Fruit fly (Drosophila melanogaster) whole organism, embryonic: Measurements from ENCODE around the gene CG11294.
A peak's percentile ranks its signal among the peaks of the same experiment; 100 is the strongest.

ENCODE experiments used
- B-H2 ChIP-seq: fragments of 200-800 bp; sonication (Bioruptor generic); optimal IDR thresholded peaks from 2 replicates; lab custom pipeline; 2018; ENCODE audit warnings: missing biosample characterization, mild to moderate bottlenecking, missing genetic modification characterization
- Bgb ChIP-seq: fragments of 200-800 bp; sonication (Bioruptor generic); IDR thresholded peaks from 2 replicates; pipeline ENCODE4 v1.3.6; 2022; ENCODE audit warnings: missing biosample characterization, missing genetic modification characterization; ENCODE audit not compliant: partially characterized antibody
- Blimp-1 ChIP-seq: fragments of 200-800 bp; sonication (Bioruptor generic); optimal IDR thresholded peaks from 3 replicates; lab custom pipeline; 2018; ENCODE audit warnings: missing biosample characterization, missing genetic modification characterization, mild to moderate bottlenecking, moderate library complexity, missing genetic modification reagents
- Bteb2 ChIP-seq: fragments of 200-800 bp; sonication (Bioruptor generic); optimal IDR thresholded peaks from 2 replicates; lab custom pipeline; 2016; ENCODE audit warnings: missing biosample characterization, missing genetic modification characterization
- CG10462 ChIP-seq: fragments of 200-800 bp; sonication (Bioruptor generic); optimal IDR thresholded peaks from 2 replicates; lab custom pipeline; 2016; ENCODE audit warnings: missing biosample characterization, missing genetic modification characterization
- CG12104 ChIP-seq: fragments of 200-800 bp; sonication (Bioruptor generic); optimal IDR thresholded peaks from 3 replicates; lab custom pipeline; 2016; ENCODE audit warnings: missing biosample characterization, missing genetic modification characterization
- CG13775 ChIP-seq: fragments of 200-800 bp; sonication (Bioruptor generic); optimal IDR thresholded peaks from 3 replicates; lab custom pipeline; 2017; ENCODE audit warnings: missing biosample characterization, mild to moderate bottlenecking, missing genetic modification characterization
- CG15269 ChIP-seq: fragments of 200-800 bp; sonication (Bioruptor generic); optimal IDR thresholded peaks from 2 replicates; lab custom pipeline; 2018; ENCODE audit warnings: missing biosample characterization, mild to moderate bottlenecking, missing genetic modification characterization, moderate library complexity
- CG17328 ChIP-seq: fragments of 200-800 bp; sonication (Bioruptor generic); IDR thresholded peaks from 2 replicates; pipeline ENCODE4 v1.3.6; 2022; ENCODE audit warnings: missing biosample characterization, missing genetic modification characterization
- CG17568 ChIP-seq: fragments of 200-800 bp; sonication (Bioruptor generic); optimal IDR thresholded peaks from 2 replicates; lab custom pipeline; 2018; ENCODE audit warnings: missing biosample characterization, mild to moderate bottlenecking, missing genetic modification characterization, moderate library complexity
- CG18764 ChIP-seq: fragments of 200-800 bp; sonication (Bioruptor generic); optimal IDR thresholded peaks from 3 replicates; lab custom pipeline; 2016; ENCODE audit warnings: missing biosample characterization, missing genetic modification characterization
- CG2875 ChIP-seq: fragments of 200-800 bp; sonication (Bioruptor generic); optimal IDR thresholded peaks from 2 replicates; lab custom pipeline; 2017; ENCODE audit warnings: missing biosample characterization, mild to moderate bottlenecking, missing genetic modification characterization, missing genetic modification reagents
- CG3065 ChIP-seq: fragments of 200-800 bp; sonication (Bioruptor generic); optimal IDR thresholded peaks from 2 replicates; lab custom pipeline; 2016; ENCODE audit warnings: missing biosample characterization, missing genetic modification characterization
- CG5245 ChIP-seq: fragments of 200-800 bp; sonication (Bioruptor generic); optimal IDR thresholded peaks from 3 replicates; lab custom pipeline; 2016; ENCODE audit warnings: missing biosample characterization, missing genetic modification characterization
- CG6689 ChIP-seq: fragments of 200-800 bp; sonication (Bioruptor generic); IDR thresholded peaks from 2 replicates; pipeline ENCODE4 v1.3.6; 2022; ENCODE audit warnings: missing biosample characterization, missing genetic modification characterization
- CG6791 ChIP-seq: fragments of 200-800 bp; sonication (Bioruptor generic); IDR thresholded peaks from 3 replicates; pipeline ENCODE4 v1.3.6; 2022; ENCODE audit warnings: missing biosample characterization, missing genetic modification characterization; ENCODE audit not compliant: partially characterized antibody
- CG7271 ChIP-seq: fragments of 200-800 bp; sonication (Bioruptor generic); optimal IDR thresholded peaks from 2 replicates; lab custom pipeline; 2018; ENCODE audit warnings: missing biosample characterization, mild to moderate bottlenecking, missing genetic modification characterization, moderate library complexity
- CG7372 ChIP-seq: fragments of 200-800 bp; sonication (Bioruptor generic); IDR thresholded peaks from 2 replicates; pipeline ENCODE4 v1.3.6; 2022; ENCODE audit warnings: missing biosample characterization, missing genetic modification characterization
- CG9437 ChIP-seq: fragments of 200-800 bp; sonication (Bioruptor generic); optimal IDR thresholded peaks from 2 replicates; lab custom pipeline; 2018; ENCODE audit warnings: missing biosample characterization, mild to moderate bottlenecking, missing genetic modification characterization
- CoRest ChIP-seq: fragments of 200-800 bp; sonication (Bioruptor generic); optimal IDR thresholded peaks from 3 replicates; lab custom pipeline; 2018; ENCODE audit warnings: missing biosample characterization, mild to moderate bottlenecking, missing genetic modification characterization, moderate library complexity
- Ets97D ChIP-seq: fragments of 200-800 bp; sonication (Bioruptor generic); optimal IDR thresholded peaks from 3 replicates; lab custom pipeline; 2016; ENCODE audit warnings: missing biosample characterization, missing genetic modification characterization
- Fer1 ChIP-seq: fragments of 200-800 bp; sonication (Bioruptor generic); optimal IDR thresholded peaks from 2 replicates; lab custom pipeline; 2017; ENCODE audit warnings: missing biosample characterization, mild to moderate bottlenecking, missing genetic modification characterization
- H15 ChIP-seq: fragments of 200-800 bp; sonication (Bioruptor generic); IDR thresholded peaks from 3 replicates; pipeline ENCODE4 v1.3.6; 2022; ENCODE audit warnings: missing biosample characterization, missing genetic modification characterization
- HmgD ChIP-seq: fragments of 200-800 bp; sonication (Bioruptor generic); optimal IDR thresholded peaks from 3 replicates; lab custom pipeline; 2016; ENCODE audit warnings: missing biosample characterization, missing genetic modification characterization
- Hr51 ChIP-seq, 2 experiments: fragments of 200-800 bp; sonication (Bioruptor generic); optimal IDR thresholded peaks; 2 replicates in 1 of 2; 3 replicates in 1 of 2; lab custom pipeline; 2016 to 2018; ENCODE audit warnings: missing biosample characterization in 2 of 2, missing genetic modification characterization in 2 of 2, mild to moderate bottlenecking in 1 of 2, moderate library complexity in 1 of 2
- MTF-1 ChIP-seq: fragments of 200-800 bp; sonication (Bioruptor generic); optimal IDR thresholded peaks from 2 replicates; lab custom pipeline; 2018; ENCODE audit warnings: missing biosample characterization, mild to moderate bottlenecking, missing genetic modification characterization, borderline replicate concordance
- Max ChIP-seq: fragments of 200-800 bp; sonication (Bioruptor generic); optimal IDR thresholded peaks from 2 replicates; lab custom pipeline; 2016; ENCODE audit warnings: missing biosample characterization, mild to moderate bottlenecking, missing genetic modification characterization
- NC2β ChIP-seq: fragments of 200-800 bp; sonication (Bioruptor generic); optimal IDR thresholded peaks from 2 replicates; lab custom pipeline; 2016; ENCODE audit warnings: missing biosample characterization, missing genetic modification characterization
- NFAT ChIP-seq: fragments of 200-800 bp; sonication (Bioruptor generic); IDR thresholded peaks from 2 replicates; pipeline ENCODE4 v1.3.6; 2022; ENCODE audit warnings: missing biosample characterization, missing genetic modification characterization
- Scr ChIP-seq: fragments of 200-800 bp; sonication (Bioruptor generic); IDR thresholded peaks from 2 replicates; pipeline ENCODE4 v1.3.6; 2022; ENCODE audit warnings: missing biosample characterization, missing genetic modification characterization; ENCODE audit not compliant: partially characterized antibody
- Spps ChIP-seq: fragments of 200-800 bp; sonication (Bioruptor generic); optimal IDR thresholded peaks from 2 replicates; lab custom pipeline; 2018; ENCODE audit warnings: missing biosample characterization, mild to moderate bottlenecking, missing genetic modification characterization
- TFAM ChIP-seq: fragments of 200-800 bp; sonication (Bioruptor generic); optimal IDR thresholded peaks from 2 replicates; lab custom pipeline; 2017; ENCODE audit warnings: missing biosample characterization, missing genetic modification characterization, inconsistent platforms
- Xrp1 ChIP-seq: fragments of 200-800 bp; sonication (Bioruptor generic); IDR thresholded peaks from 2 replicates; pipeline ENCODE4 v1.3.6; 2022; ENCODE audit warnings: missing biosample characterization, missing genetic modification characterization
- al ChIP-seq: fragments of 200-800 bp; sonication (Bioruptor generic); IDR thresholded peaks from 2 replicates; pipeline ENCODE4 v1.3.6; 2022; ENCODE audit warnings: missing biosample characterization, missing genetic modification characterization
- az2 ChIP-seq: fragments of 200-800 bp; sonication (Bioruptor generic); optimal IDR thresholded peaks from 3 replicates; lab custom pipeline; 2016; ENCODE audit warnings: missing biosample characterization, missing genetic modification characterization
- cad ChIP-seq: fragments of >200 bp; optimal IDR thresholded peaks from 2 replicates; lab custom pipeline; 2017; ENCODE audit warnings: missing biosample characterization, missing genetic modification characterization
- corto ChIP-seq: fragments of 200-800 bp; sonication (Bioruptor generic); optimal IDR thresholded peaks from 2 replicates; lab custom pipeline; 2016; ENCODE audit warnings: missing biosample characterization, mild to moderate bottlenecking, missing genetic modification characterization, moderate library complexity
- dmrt99B ChIP-seq: fragments of 200-800 bp; sonication (Bioruptor generic); optimal IDR thresholded peaks from 2 replicates; lab custom pipeline; 2018; ENCODE audit warnings: missing biosample characterization, mild to moderate bottlenecking, missing genetic modification characterization, moderate library complexity
- gem ChIP-seq: fragments of 200-800 bp; sonication (Bioruptor generic); optimal IDR thresholded peaks from 2 replicates; lab custom pipeline; 2019; ENCODE audit warnings: missing biosample characterization, mild to moderate bottlenecking, missing genetic modification characterization, moderate library complexity
- gsb-n ChIP-seq: fragments of 200-800 bp; sonication (Bioruptor generic); optimal IDR thresholded peaks from 3 replicates; lab custom pipeline; 2018; ENCODE audit warnings: missing biosample characterization, mild to moderate bottlenecking, missing genetic modification characterization
- ind ChIP-seq: fragments of 200-800 bp; sonication (Bioruptor generic); optimal IDR thresholded peaks from 3 replicates; lab custom pipeline; 2016; ENCODE audit warnings: missing biosample characterization, missing genetic modification characterization
- lilli ChIP-seq: fragments of 200-800 bp; sonication (Bioruptor generic); optimal IDR thresholded peaks from 3 replicates; lab custom pipeline; 2016; ENCODE audit warnings: missing biosample characterization, missing genetic modification characterization
- mld ChIP-seq: fragments of 200-800 bp; sonication (Bioruptor generic); IDR thresholded peaks from 3 replicates; pipeline ENCODE4 v1.3.6; 2022; ENCODE audit warnings: missing biosample characterization, missing genetic modification characterization; ENCODE audit not compliant: partially characterized antibody
- pfk ChIP-seq: fragments of 200-800 bp; sonication (Bioruptor generic); optimal IDR thresholded peaks from 2 replicates; lab custom pipeline; 2018; ENCODE audit warnings: missing biosample characterization, mild to moderate bottlenecking, missing genetic modification characterization, moderate library complexity
- pho ChIP-seq: fragments of 200-800 bp; sonication (Bioruptor generic); optimal IDR thresholded peaks from 2 replicates; lab custom pipeline; 2016; ENCODE audit warnings: missing biosample characterization, missing genetic modification characterization
- psq ChIP-seq: fragments of 200-800 bp; sonication (Bioruptor generic); optimal IDR thresholded peaks from 2 replicates; lab custom pipeline; 2017; ENCODE audit warnings: missing biosample characterization, missing genetic modification characterization
- run ChIP-seq: fragments of 200-800 bp; sonication (Bioruptor generic); optimal IDR thresholded peaks from 3 replicates; lab custom pipeline; 2018; ENCODE audit warnings: missing biosample characterization, mild to moderate bottlenecking, missing genetic modification characterization
- sens ChIP-seq: fragments of 200-800 bp; sonication (Bioruptor generic); peaks from one replicate; lab custom pipeline; 2016; ENCODE audit warnings: missing biosample characterization, missing genetic modification characterization
- shn ChIP-seq: fragments of 200-800 bp; sonication (Bioruptor generic); optimal IDR thresholded peaks from 3 replicates; lab custom pipeline; 2016; ENCODE audit warnings: missing biosample characterization, missing genetic modification characterization
- tio ChIP-seq: fragments of 200-800 bp; sonication (Bioruptor generic); optimal IDR thresholded peaks from 2 replicates; lab custom pipeline; 2017; ENCODE audit warnings: missing biosample characterization, missing genetic modification characterization, inconsistent platforms
- usp ChIP-seq: fragments of >200 bp; optimal IDR thresholded peaks from 2 replicates; lab custom pipeline; 2017; ENCODE audit warnings: missing biosample characterization, missing genetic modification characterization

The CG11294 gene

dm6 chrX:8690003-8690402, 3.4 kb downstream of the CG11294 start, which contains the start of the genes Ppt1 and Ogg1 (continued):
- peak; percentile 48 for TF ChIP-seq CG17568 (GFP tag; lab: Kevin White, UChicago)
- peak; percentile 41 for TF ChIP-seq Bgb (GFP tag; lab: Robert Waterston, UW)
- TF ChIP-seq al, result 0 out of 2 replicates have a peak, but pooled peaks have one; percentile 22
- TF ChIP-seq CG2875, result no peak
- TF ChIP-seq Fer1 (GFP tag; lab: Kevin White, UChicago), result peak; percentile 55
- no peak for TF ChIP-seq pfk (GFP tag; lab: Kevin White, UChicago)
- no peak for TF ChIP-seq usp (GFP tag; lab: Kevin White, UChicago)
- peak; percentile 75 for TF ChIP-seq Ets97D (GFP tag; lab: Kevin White, UChicago)
- no peak for TF ChIP-seq HmgD (GFP tag; lab: Kevin White, UChicago)
- TF ChIP-seq CG13775 (GFP tag; lab: Kevin White, UChicago), result peak; percentile 37
- peak; percentile 42 for TF ChIP-seq CG6689 (GFP tag; lab: Robert Waterston, UW)
- TF ChIP-seq CG9437 (GFP tag; lab: Kevin White, UChicago), result no peak
- TF ChIP-seq lilli (GFP tag; lab: Kevin White, UChicago), result peak; percentile 80
- peak; percentile 54 for TF ChIP-seq NC2β (GFP tag; lab: Kevin White, UChicago)
- no peak for TF ChIP-seq gsb-n (tag; lab: Kevin White, UChicago)
- peak; percentile 92 for TF ChIP-seq sens (GFP tag; lab: Kevin White, UChicago)
- no peak for TF ChIP-seq mld (GFP tag; lab: Robert Waterston, UW)
- no peak for TF ChIP-seq corto (GFP tag; lab: Kevin White, UChicago)
- no peak for TF ChIP-seq cad (GFP tag; lab: Kevin White, UChicago)
- TF ChIP-seq CG17328, result peak; percentile 77
- TF ChIP-seq Hr51 (GFP tag; optimal IDR thresholded peaks at IDR 0.05; lab: Kevin White, UChicago), result peak; percentile 38
- TF ChIP-seq CG15269, result peak; percentile 42
- TF ChIP-seq CG7372, result peak; percentile 44; the same call in 1 of the 2 replicates
- peak; percentile 68 for TF ChIP-seq B-H2 (GFP tag; lab: Kevin White, UChicago)
- peak; percentile 22 for TF ChIP-seq CG10462 (GFP tag; lab: Kevin White, UChicago)
- TF ChIP-seq CG18764 (GFP tag; lab: Kevin White, UChicago), result peak; percentile 36
- TF ChIP-seq CG5245, result no peak
- peak; percentile 28 for TF ChIP-seq Blimp-1 (GFP tag; lab: Kevin White, UChicago)
- no peak for TF ChIP-seq Spps (tag; lab: Kevin White, UChicago)
- TF ChIP-seq Scr (GFP tag; lab: Robert Waterston, UW), result peak; percentile 60
- no peak for TF ChIP-seq tio (GFP tag; lab: Kevin White, UChicago)
- TF ChIP-seq Bteb2 (GFP tag; lab: Kevin White, UChicago), result peak; percentile 40
- peak; percentile 65 for TF ChIP-seq CoRest (tag; lab: Kevin White, UChicago)
- TF ChIP-seq TFAM (GFP tag; lab: Kevin White, UChicago), result no peak
- TF ChIP-seq H15 (GFP tag; lab: Robert Waterston, UW), result no peak
- no peak for TF ChIP-seq CG3065
- TF ChIP-seq shn (GFP tag; lab: Kevin White, UChicago), result peak; percentile 56
- peak; percentile 60 for TF ChIP-seq gem
- TF ChIP-seq NFAT (GFP tag; lab: Robert Waterston, UW), result no peak
- peak; percentile 38; the same call in 1 of the 3 replicates for TF ChIP-seq CG6791
- peak; percentile 46 for TF ChIP-seq pho (GFP tag; lab: Kevin White, UChicago)
- TF ChIP-seq psq, result no peak
- no peak for TF ChIP-seq CG12104 (GFP tag; lab: Kevin White, UChicago)
- peak; percentile 33; the same call in 1 of the 2 replicates for TF ChIP-seq Xrp1 (GFP tag; lab: Robert Waterston, UW)
- peak; percentile 36 for TF ChIP-seq Max (GFP tag; lab: Kevin White, UChicago)
- TF ChIP-seq CG7271, result no peak
- no peak for TF ChIP-seq run (tag; lab: Kevin White, UChicago)
- TF ChIP-seq ind (GFP tag; lab: Kevin White, UChicago), result peak; percentile 65
- no peak for TF ChIP-seq MTF-1 (GFP tag; lab: Kevin White, UChicago)
- peak; percentile 27 for TF ChIP-seq dmrt99B
- peak; percentile 46 for TF ChIP-seq az2 (GFP tag; lab: Kevin White, UChicago)
